Worm (Caenorhabditis elegans): ENCODE results near the gene K07C11.10.

K07C11.10 gene

ce11 chrV:8247311-8248105 is 20.8 kb upstream of the K07C11.10 start:
- TF ChIP-seq egl-44 (GFP tag; IDR thresholded peaks at IDR 0.05) (0 out of 2 replicates have a peak, but pooled peaks have one; percentile 34), nhr-27 (tag; optimal IDR thresholded peaks at IDR 0.05) (no peak), mxl-1 (tag; optimal IDR thresholded peaks at IDR 0.05) (peak; percentile 42), somi-1 (GFP tag; optimal IDR thresholded peaks at IDR 0.05) (peak; percentile 11), athp-1 (tag; optimal IDR thresholded peaks at IDR 0.05) (no peak), nfya-2 (GFP tag; IDR thresholded peaks at IDR 0.05) (0 out of 2 replicates have a peak, but pooled peaks have one; percentile 31), madf-6 (GFP tag; IDR thresholded peaks at IDR 0.05) (peak; percentile 89), sdz-38 (tag; optimal IDR thresholded peaks at IDR 0.05) (no peak), Y53F4B.3 (GFP tag; IDR thresholded peaks at IDR 0.05) (no peak), F57C9.4 (tag; optimal IDR thresholded peaks at IDR 0.05) (no peak), lir-1 (GFP tag; conservative IDR thresholded peaks at IDR 0.05) (0 out of 2 replicates have a peak, but pooled peaks have one; percentile 14), nhr-90 (tag; optimal IDR thresholded peaks at IDR 0.05) (peak; percentile 16), ama-1 (optimal IDR thresholded peaks at IDR 0.05) (peak; percentile 94), ama-1 (GFP tag; optimal IDR thresholded peaks at IDR 0.05) (peak in 1 of 2 experiments; percentile 72), B0035.1 (tag; optimal IDR thresholded peaks at IDR 0.05) (peak; percentile 46), tlf-1 (GFP tag; optimal IDR thresholded peaks at IDR 0.05) (peak; percentile 71), ccch-3 (GFP tag; optimal IDR thresholded peaks at IDR 0.05) (no peak), ztf-6 (GFP tag; IDR thresholded peaks at IDR 0.05) (no peak), madf-8 (GFP tag; conservative IDR thresholded peaks at IDR 0.05) (peak; percentile 53), snpc-1.3 (tag; optimal IDR thresholded peaks at IDR 0.05; ENCODE audit: insufficient read depth) (peak; percentile 97), sptf-2 (GFP tag; optimal IDR thresholded peaks at IDR 0.05) (no peak), K12H6.12 (tag; optimal IDR thresholded peaks at IDR 0.05) (no peak), gei-17 (GFP tag; optimal IDR thresholded peaks at IDR 0.05) (no peak), madf-10 (tag; optimal IDR thresholded peaks at IDR 0.05) (peak; percentile 39), T07F8.4 (tag; optimal IDR thresholded peaks at IDR 0.05) (no peak), lag-1 (GFP tag; IDR thresholded peaks at IDR 0.05) (no peak), hlh-26 (GFP tag; conservative IDR thresholded peaks at IDR 0.05) (no peak), tbx-9 (tag; optimal IDR thresholded peaks at IDR 0.05; ENCODE audit: borderline replicate concordance) (no peak), snpc-1.1 (tag; optimal IDR thresholded peaks at IDR 0.05; ENCODE audit: insufficient read depth) (peak; percentile 99), Y53G8AR.9 (GFP tag; conservative IDR thresholded peaks at IDR 0.05) (peak; percentile 82), Y95B8A.8 (GFP tag; IDR thresholded peaks at IDR 0.05) (peak; percentile 75; the same call in 1 of the 2 replicates), bed-1 (GFP tag; IDR thresholded peaks at IDR 0.05) (no peak), lin-26 (GFP tag; IDR thresholded peaks at IDR 0.05) (no peak), mel-28 (tag; optimal IDR thresholded peaks at IDR 0.05; ENCODE audit: borderline replicate concordance) (no peak), hrde-1 (tag; optimal IDR thresholded peaks at IDR 0.05; ENCODE audit: borderline replicate concordance) (peak; percentile 90), bed-2 (GFP tag; IDR thresholded peaks at IDR 0.05) (no peak), D2030.7 (GFP tag; IDR thresholded peaks at IDR 0.05) (peak; percentile 96), nhr-179 (tag; optimal IDR thresholded peaks at IDR 0.05) (no peak), K11D2.4 (GFP tag; IDR thresholded peaks at IDR 0.05) (no peak), B0261.1 (tag; optimal IDR thresholded peaks at IDR 0.05) (peak; percentile 69), snpc-4 (GFP tag; optimal IDR thresholded peaks at IDR 0.05) (peak; percentile 99), snpc-4 (tag; optimal IDR thresholded peaks at IDR 0.05) (peak; percentile 97 to 100 (median 99)), atf-7 (tag; optimal IDR thresholded peaks at IDR 0.05) (no peak), rec-8 (tag; optimal IDR thresholded peaks at IDR 0.05) (peak in 1 of 2 experiments; percentile 17), F10E7.11 (tag; optimal IDR thresholded peaks at IDR 0.05) (no peak), C06A6.2 (GFP tag; conservative IDR thresholded peaks at IDR 0.05) (no peak), nhr-120 (GFP tag; IDR thresholded peaks at IDR 0.05) (no peak)

All from whole organism, young adult.